Worm (Caenorhabditis elegans) whole organism, L1 larva: Measurements from ENCODE around the gene F35D2.6.

Source experiments
- aly-2 ChIP-seq: fragments of 150-350 bp; optimal IDR thresholded peaks from 2 replicates; lab custom pipeline; 2014; ENCODE audit warnings: missing biosample characterization, missing genetic modification characterization
- elt-2 ChIP-seq: sonication (generic microtip); optimal IDR thresholded peaks from 2 replicates; lab custom pipeline; 2016; ENCODE audit warnings: missing genetic modification characterization, mild to moderate bottlenecking, inconsistent platforms, missing compliant biosample characterization, missing genetic modification reagents
- lin-39 ChIP-seq: fragments of 150-350 bp; optimal IDR thresholded peaks from 2 replicates; lab custom pipeline; 2014; ENCODE audit warnings: missing biosample characterization, missing genetic modification reagents, missing genetic modification characterization
- ztf-11 ChIP-seq, 2 experiments: sonication (generic microtip); optimal IDR thresholded peaks; 2 replicates each; lab custom pipeline; 2016 to 2017; ENCODE audit warnings: missing genetic modification characterization in 2 of 2, missing biosample characterization in 1 of 2, missing compliant biosample characterization in 1 of 2

- TF ChIP-seq lin-39 (tag; lab: Kevin White, UChicago), result no peak
- no peak for TF ChIP-seq elt-2 (tag; lab: Kevin White, UChicago)
- no peak for TF ChIP-seq aly-2
- no peak for TF ChIP-seq ztf-11 (tag; optimal IDR thresholded peaks at IDR 0.05; lab: Kevin White, UChicago)
These were observed 6.0 kb downstream of the F35D2.6 start, which contains the start of gene mks-3 for ce11 chrII:7583555-7583954.
